Fruit fly (Drosophila melanogaster) whole organism, wandering third instar larva: ENCODE measurements around the gene CG9021.

Source experiments
- Abd-B ChIP-seq: fragments of >200 bp; optimal IDR thresholded peaks from 2 replicates; lab custom pipeline; 2017; ENCODE audit warnings: missing biosample characterization, missing genetic modification characterization
- CG32264 ChIP-seq: fragments of 200-800 bp; sonication (Bioruptor generic); optimal IDR thresholded peaks from 2 replicates; lab custom pipeline; 2016; ENCODE audit warnings: missing biosample characterization, missing genetic modification characterization
- CG9705 ChIP-seq: fragments of 200-800 bp; sonication (Bioruptor generic); optimal IDR thresholded peaks from 2 replicates; lab custom pipeline; 2018; ENCODE audit warnings: missing biosample characterization, mild to moderate bottlenecking, missing genetic modification characterization
- CrebA ChIP-seq: fragments of 200-800 bp; sonication (Bioruptor generic); optimal IDR thresholded peaks from 2 replicates; lab custom pipeline; 2016; ENCODE audit warnings: missing biosample characterization, mild to moderate bottlenecking, missing genetic modification characterization, borderline replicate concordance
- Dfd ChIP-seq: fragments of >200 bp; optimal IDR thresholded peaks from 2 replicates; lab custom pipeline; 2017; ENCODE audit warnings: missing biosample characterization, missing genetic modification characterization
- Dif ChIP-seq: fragments of 200-275, 200-300 bp; sonication (Bioruptor generic); optimal IDR thresholded peaks from 2 replicates; lab custom pipeline; 2018; ENCODE audit warnings: missing biosample characterization, missing genetic modification characterization; ENCODE audit not compliant: partially characterized antibody
- GATAd ChIP-seq: sonication (Bioruptor generic); optimal IDR thresholded peaks from 2 replicates; lab custom pipeline; 2016; ENCODE audit warnings: missing biosample characterization, missing genetic modification characterization
- HLH106 ChIP-seq: fragments of 200-800 bp; optimal IDR thresholded peaks from 3 replicates; lab custom pipeline; 2019; ENCODE audit warnings: missing biosample characterization, mild to moderate bottlenecking, missing genetic modification characterization, moderate library complexity
- Hr78 ChIP-seq: fragments of >200 bp; optimal IDR thresholded peaks from 2 replicates; lab custom pipeline; 2017; ENCODE audit warnings: missing biosample characterization, missing genetic modification characterization
- Mio ChIP-seq: sonication (Bioruptor generic); optimal IDR thresholded peaks from 2 replicates; lab custom pipeline; 2016; ENCODE audit warnings: missing biosample characterization, missing genetic modification characterization
- N ChIP-seq: fragments of >200 bp; optimal IDR thresholded peaks from 2 replicates; lab custom pipeline; 2018; ENCODE audit warnings: missing biosample characterization, missing external identifiers, missing genetic modification characterization
- OdsH ChIP-seq: fragments of 200-800 bp; sonication (Bioruptor generic); optimal IDR thresholded peaks from 2 replicates; lab custom pipeline; 2016; ENCODE audit warnings: missing biosample characterization, mild to moderate bottlenecking, missing genetic modification characterization
- Rel ChIP-seq, 2 experiments: fragments of 200-800 bp; sonication (Bioruptor generic) in 1 of 2; optimal IDR thresholded peaks; 2 replicates in 1 of 2; 3 replicates in 1 of 2; lab custom pipeline; 2016 to 2019; ENCODE audit warnings: mild to moderate bottlenecking in 2 of 2, missing biosample characterization in 2 of 2, missing genetic modification characterization in 2 of 2, moderate library complexity in 1 of 2
- Sp1 ChIP-seq: fragments of 200-800 bp; sonication (Bioruptor generic); optimal IDR thresholded peaks from 3 replicates; lab custom pipeline; 2019; ENCODE audit warnings: missing biosample characterization, mild to moderate bottlenecking, missing genetic modification characterization, moderate library complexity
- Vsx2 ChIP-seq: fragments of 200-300, 225-300 bp; sonication (Bioruptor generic); optimal IDR thresholded peaks from 2 replicates; lab custom pipeline; 2018; ENCODE audit warnings: missing biosample characterization, missing genetic modification characterization; ENCODE audit not compliant: partially characterized antibody
- dl ChIP-seq, 2 experiments: fragments of 175-275, 200-275 bp in 1 of 2; fragments of 200-275 bp in 1 of 2; sonication (Bioruptor generic); optimal IDR thresholded peaks; lab custom pipeline; 2018; ENCODE audit warnings: mild to moderate bottlenecking in 2 of 2, missing biosample characterization in 2 of 2, missing genetic modification characterization in 2 of 2, moderate library complexity in 2 of 2; ENCODE audit not compliant: partially characterized antibody in 2 of 2, insufficient read depth in 1 of 2
- dmrt93B ChIP-seq: fragments of 200-800 bp; sonication (Bioruptor generic); optimal IDR thresholded peaks from 2 replicates; lab custom pipeline; 2018; ENCODE audit warnings: missing biosample characterization, mild to moderate bottlenecking, missing genetic modification characterization
- dsf ChIP-seq: sonication (Bioruptor generic); optimal IDR thresholded peaks from 2 replicates; lab custom pipeline; 2016; ENCODE audit warnings: missing biosample characterization, missing genetic modification characterization, borderline replicate concordance
- foxo ChIP-seq, 2 experiments: fragments of 200-800 bp; sonication (Bioruptor generic); optimal IDR thresholded peaks; 2 replicates in 1 of 2; 3 replicates in 1 of 2; lab custom pipeline; 2016 to 2017; ENCODE audit warnings: missing biosample characterization in 2 of 2, missing genetic modification characterization in 2 of 2
- fru ChIP-seq: fragments of 200-800 bp; sonication (Bioruptor generic); optimal IDR thresholded peaks from 3 replicates; lab custom pipeline; 2016; ENCODE audit warnings: missing biosample characterization, mild to moderate bottlenecking, missing genetic modification characterization
- h ChIP-seq: fragments of 200-800 bp; sonication (Bioruptor generic); optimal IDR thresholded peaks from 3 replicates; lab custom pipeline; 2016; ENCODE audit warnings: missing biosample characterization, mild to moderate bottlenecking, missing genetic modification characterization
- jim ChIP-seq: fragments of 175-275, 200-325 bp; sonication (Bioruptor generic); optimal IDR thresholded peaks from 2 replicates; lab custom pipeline; 2016; ENCODE audit warnings: missing biosample characterization, mild to moderate bottlenecking, missing genetic modification characterization
- lola ChIP-seq: fragments of >200 bp; optimal IDR thresholded peaks from 2 replicates; lab custom pipeline; 2017; ENCODE audit warnings: missing biosample characterization, missing genetic modification characterization
- rgr ChIP-seq: fragments of 200-800 bp; sonication (Bioruptor generic); optimal IDR thresholded peaks from 3 replicates; lab custom pipeline; 2016; ENCODE audit warnings: missing biosample characterization, mild to moderate bottlenecking, missing genetic modification characterization
- sage ChIP-seq: fragments of 200-800 bp; sonication (Bioruptor generic); optimal IDR thresholded peaks from 2 replicates; lab custom pipeline; 2016; ENCODE audit warnings: missing biosample characterization, mild to moderate bottlenecking, missing genetic modification characterization
- sv ChIP-seq: fragments of 200-800 bp; sonication (Bioruptor generic); optimal IDR thresholded peaks from 3 replicates; lab custom pipeline; 2016; ENCODE audit warnings: missing biosample characterization, missing genetic modification characterization
- tai ChIP-seq: sonication (Bioruptor generic); optimal IDR thresholded peaks from 2 replicates; lab custom pipeline; 2016; ENCODE audit warnings: missing biosample characterization, missing genetic modification characterization
- usp ChIP-seq: fragments of >200 bp; optimal IDR thresholded peaks from 2 replicates; lab custom pipeline; 2017; ENCODE audit warnings: missing biosample characterization, missing genetic modification characterization
- woc ChIP-seq: sonication (Bioruptor generic); optimal IDR thresholded peaks from 2 replicates; lab custom pipeline; 2016; ENCODE audit warnings: missing biosample characterization, mild to moderate bottlenecking, missing genetic modification characterization

CG9021 gene

DNA sequence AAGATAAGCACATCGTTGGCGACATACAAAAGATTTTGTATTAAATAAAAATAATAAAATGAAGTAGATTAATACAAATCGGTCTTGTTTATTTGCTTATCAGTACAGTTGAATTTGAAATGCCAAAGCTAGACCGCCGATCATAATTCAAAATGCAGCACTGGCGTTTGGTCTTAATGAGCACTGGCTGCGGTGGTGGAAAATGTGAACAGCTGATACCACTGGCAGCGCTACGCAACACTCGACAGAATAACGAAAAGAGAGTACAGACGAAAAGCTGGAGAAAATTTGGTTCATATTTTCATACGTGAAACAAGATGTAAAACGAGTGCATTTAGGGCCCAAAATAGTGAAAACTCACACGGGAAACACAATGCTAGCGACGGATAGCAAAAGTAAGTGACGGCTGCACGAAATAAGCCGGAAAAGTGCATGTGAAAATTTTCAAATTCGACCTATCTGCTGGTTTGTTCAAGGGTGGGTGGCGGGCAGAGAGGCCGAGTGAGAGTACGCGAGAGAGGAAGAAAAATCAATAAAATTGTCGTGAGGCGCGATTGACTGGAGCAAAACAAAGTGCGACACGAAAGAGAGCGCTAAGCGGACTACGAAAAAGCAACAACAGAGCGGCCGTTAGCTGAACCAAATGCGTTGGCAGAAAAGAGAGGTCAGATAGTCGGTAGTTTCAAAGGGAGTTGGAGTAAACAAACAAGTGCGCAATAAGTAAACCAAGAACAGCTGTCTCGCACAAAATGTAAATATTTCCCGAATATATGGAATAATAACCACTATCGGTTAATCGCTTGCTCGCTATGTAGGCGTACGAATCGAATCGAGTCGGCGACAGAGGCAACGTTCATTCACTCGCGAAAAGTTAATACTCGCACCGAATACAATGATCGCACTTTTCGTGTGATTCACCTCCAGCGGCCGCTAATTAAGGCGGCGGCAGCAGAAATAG is 2.7 kb upstream of the CG9021 start, which contains the start of gene bchs (continued):
- TF ChIP-seq Sp1, result peak; percentile 53
- no peak for TF ChIP-seq tai (GFP tag; lab: Kevin White, UChicago)
- TF ChIP-seq dmrt93B (GFP tag; lab: Kevin White, UChicago), result no peak
- TF ChIP-seq Dfd (GFP tag; lab: Kevin White, UChicago), result no peak
- no peak for TF ChIP-seq fru (GFP tag; lab: Kevin White, UChicago)
- TF ChIP-seq dl (GFP tag; optimal IDR thresholded peaks at IDR 0.05; lab: Kevin White, UChicago; ENCODE audit: insufficient read depth in 1 of 2, partially characterized antibody in 2 of 2), result no peak
- peak; percentile 82 for TF ChIP-seq OdsH
- TF ChIP-seq Rel (GFP tag; optimal IDR thresholded peaks at IDR 0.05; lab: Kevin White, UChicago), result no peak
- peak; percentile 97 for TF ChIP-seq Rel (tag; optimal IDR thresholded peaks at IDR 0.05; lab: Kevin White, UChicago)
- TF ChIP-seq Abd-B (GFP tag; lab: Kevin White, UChicago), result no peak

- TF ChIP-seq Sp1 (no peak), CG32264 (GFP tag; lab: Kevin White, UChicago) (no peak), HLH106 (no peak), N (GFP tag; lab: Kevin White, UChicago) (no peak), woc (GFP tag; lab: Kevin White, UChicago) (no peak), fru (GFP tag; lab: Kevin White, UChicago) (no peak), usp (GFP tag; lab: Kevin White, UChicago) (no peak), Mio (GFP tag; lab: Kevin White, UChicago) (no peak), Abd-B (GFP tag; lab: Kevin White, UChicago) (no peak), sv (GFP tag; lab: Kevin White, UChicago) (no peak), Dfd (GFP tag; lab: Kevin White, UChicago) (no peak), dsf (GFP tag; lab: Kevin White, UChicago) (no peak), lola (GFP tag; lab: Kevin White, UChicago) (no peak), Dif (GFP tag; lab: Kevin White, UChicago) (no peak), dmrt93B (GFP tag; lab: Kevin White, UChicago) (no peak), CrebA (GFP tag; lab: Kevin White, UChicago) (no peak), h (GFP tag; lab: Kevin White, UChicago) (no peak), sage (GFP tag; lab: Kevin White, UChicago) (no peak)
- TF ChIP-seq, all 38 proteins: peak for 0
Observed at dm6 chr2L:5902898-5903297, 1.6 kb downstream of the CG9021 start.

DNA sequence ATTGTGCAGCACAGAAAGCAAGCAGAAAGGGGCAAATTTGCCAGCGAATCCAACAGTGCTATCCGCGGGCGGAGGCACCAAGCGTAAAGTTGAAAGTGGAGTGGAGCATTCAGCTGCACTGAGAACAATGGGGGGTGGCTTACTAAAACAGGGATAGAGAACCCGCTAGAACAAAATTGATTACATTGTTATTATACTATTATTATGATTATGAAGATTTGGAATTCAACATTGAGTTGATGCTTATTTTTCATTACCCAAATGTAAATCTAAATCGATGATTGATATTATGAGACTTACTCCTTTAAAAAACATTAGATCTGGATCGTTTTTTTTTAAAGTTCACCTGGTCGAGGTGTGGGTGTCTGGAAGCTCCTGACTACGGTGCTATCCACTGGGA is 2.9 kb downstream of the CG9021 start:
- TF ChIP-seq CG32264 (GFP tag; lab: Kevin White, UChicago), result no peak
- no peak for TF ChIP-seq HLH106
- TF ChIP-seq GATAd, result no peak
- no peak for TF ChIP-seq dsf (GFP tag; lab: Kevin White, UChicago)
- TF ChIP-seq Abd-B (GFP tag; lab: Kevin White, UChicago), result no peak
- TF ChIP-seq foxo (GFP tag; optimal IDR thresholded peaks at IDR 0.05; lab: Kevin White, UChicago), result no peak
- no peak for TF ChIP-seq fru (GFP tag; lab: Kevin White, UChicago)
- TF ChIP-seq jim (GFP tag; lab: Kevin White, UChicago), result no peak
- TF ChIP-seq lola (GFP tag; lab: Kevin White, UChicago), result no peak

- TF ChIP-seq CrebA (GFP tag; lab: Kevin White, UChicago), result no peak
- no peak for TF ChIP-seq Rel (GFP tag; optimal IDR thresholded peaks at IDR 0.05; lab: Kevin White, UChicago)
- no peak for TF ChIP-seq Rel (tag; optimal IDR thresholded peaks at IDR 0.05; lab: Kevin White, UChicago)
- TF ChIP-seq sage (GFP tag; lab: Kevin White, UChicago), result no peak
- no peak for TF ChIP-seq dsf (GFP tag; lab: Kevin White, UChicago)
- TF ChIP-seq CG9705 (GFP tag; lab: Kevin White, UChicago), result no peak
Observed at dm6 chr2L:5899170-5899708, 5.2 kb downstream of the CG9021 start.

- TF ChIP-seq Rel (GFP tag; optimal IDR thresholded peaks at IDR 0.05; lab: Kevin White, UChicago) (no peak), Rel (tag; optimal IDR thresholded peaks at IDR 0.05; lab: Kevin White, UChicago) (no peak), sage (GFP tag; lab: Kevin White, UChicago) (no peak), OdsH (no peak), woc (GFP tag; lab: Kevin White, UChicago) (no peak), tai (GFP tag; lab: Kevin White, UChicago) (no peak), HLH106 (no peak), Vsx2 (GFP tag; lab: Kevin White, UChicago) (no peak), jim (GFP tag; lab: Kevin White, UChicago) (no peak), usp (GFP tag; lab: Kevin White, UChicago) (no peak), h (GFP tag; lab: Kevin White, UChicago) (no peak), Hr78 (no peak), N (GFP tag; lab: Kevin White, UChicago) (no peak), rgr (no peak)
Observed at dm6 chr2L:5894533-5894932, 10.0 kb downstream of the CG9021 start.
